Fruit fly (Drosophila melanogaster): ENCODE results near the gene grp.
A peak's percentile ranks its signal among the peaks of the same experiment; 100 is the strongest.

grp gene

dm6 chr2L:16720707-16721700, 41.1 kb downstream of the grp start (continued):
- no peak for TF ChIP-seq emc (GFP tag; optimal IDR thresholded peaks at IDR 0.05)
- TF ChIP-seq dmrt99B (tag; optimal IDR thresholded peaks at IDR 0.05) = peak; percentile 96
- TF ChIP-seq CG32772 (GFP tag; IDR thresholded peaks at IDR 0.05) = peak; percentile 95
- peak; percentile 90 for TF ChIP-seq bcd (GFP tag; optimal IDR thresholded peaks at IDR 0.05)
- peak; percentile 85 for TF ChIP-seq CG10267 (tag; optimal IDR thresholded peaks at IDR 0.05)
- TF ChIP-seq abd-A (tag; optimal IDR thresholded peaks at IDR 0.05) = no peak
- TF ChIP-seq pzg (GFP tag; optimal IDR thresholded peaks at IDR 0.05) = peak; percentile 3
- TF ChIP-seq CG2712 (tag; optimal IDR thresholded peaks at IDR 0.05) = peak; percentile 97
- peak; percentile 68 for TF ChIP-seq Lhr (GFP tag; optimal IDR thresholded peaks at IDR 0.05)
- TF ChIP-seq Blimp-1 (GFP tag; optimal IDR thresholded peaks at IDR 0.05) = peak; percentile 95
- peak; percentile 95 for TF ChIP-seq Asciz (GFP tag; optimal IDR thresholded peaks at IDR 0.05)
- TF ChIP-seq fru (optimal IDR thresholded peaks at IDR 0.05) = no peak
- peak; percentile 93 for TF ChIP-seq CG16779 (GFP tag; IDR thresholded peaks at IDR 0.05)
- TF ChIP-seq dysf (GFP tag; IDR thresholded peaks at IDR 0.05) = peak; percentile 96
- peak; percentile 91 for TF ChIP-seq Sox100B (GFP tag; optimal IDR thresholded peaks at IDR 0.05)
- TF ChIP-seq jumu (GFP tag; optimal IDR thresholded peaks at IDR 0.05) = peak; percentile 61
- TF ChIP-seq slp2 (GFP tag; optimal IDR thresholded peaks at IDR 0.05) = peak; percentile 68
- peak; percentile 67 for TF ChIP-seq Atf3 (GFP tag; optimal IDR thresholded peaks at IDR 0.05)
- peak; percentile 87 for TF ChIP-seq CG1647 (GFP tag; optimal IDR thresholded peaks at IDR 0.05)
- peak; percentile 89 for TF ChIP-seq CG9215 (GFP tag; IDR thresholded peaks at IDR 0.05)
- TF ChIP-seq tgo (GFP tag; IDR thresholded peaks at IDR 0.05) = peak; percentile 96
- no peak for TF ChIP-seq pan (optimal IDR thresholded peaks at IDR 0.05)
- TF ChIP-seq pan (GFP tag; optimal IDR thresholded peaks at IDR 0.05 in 1 of 2, IDR thresholded peaks at IDR 0.05 in 1 of 2) = peak in 1 of 2 experiments; percentile 98
- TF ChIP-seq CG7745 (tag; optimal IDR thresholded peaks at IDR 0.05) = peak; percentile 7
- TF ChIP-seq CG9932 (GFP tag; IDR thresholded peaks at IDR 0.05) = peak; percentile 93
- peak; percentile 91 for TF ChIP-seq CG5245 (GFP tag; optimal IDR thresholded peaks at IDR 0.05)
- peak; percentile 86 for TF ChIP-seq CG10462 (GFP tag; optimal IDR thresholded peaks at IDR 0.05)
- peak; percentile 91 for TF ChIP-seq CG15011 (GFP tag; optimal IDR thresholded peaks at IDR 0.05)
- peak; percentile 88 for TF ChIP-seq CG31224 (GFP tag; IDR thresholded peaks at IDR 0.05)
- TF ChIP-seq gro (GFP tag; optimal IDR thresholded peaks at IDR 0.05) = peak; percentile 25
- peak; percentile 95 for TF ChIP-seq ind (GFP tag; optimal IDR thresholded peaks at IDR 0.05)
- peak; percentile 46 for TF ChIP-seq CG31365 (tag; optimal IDR thresholded peaks at IDR 0.05)
- no peak for TF ChIP-seq hb (GFP tag; IDR thresholded peaks at IDR 0.05; ENCODE audit: partially characterized antibody)
- peak; percentile 84 for TF ChIP-seq CG11723 (GFP tag; optimal IDR thresholded peaks at IDR 0.05)
- no peak for TF ChIP-seq CG13287 (GFP tag; IDR thresholded peaks at IDR 0.05; ENCODE audit: partially characterized antibody)
- peak; percentile 96 for TF ChIP-seq CG17328 (GFP tag; IDR thresholded peaks at IDR 0.05)
- TF ChIP-seq Kr (GFP tag; optimal IDR thresholded peaks at IDR 0.05) = no peak
- peak; percentile 94 for TF ChIP-seq CG14014 (GFP tag; IDR thresholded peaks at IDR 0.05)
- no peak for TF ChIP-seq CG15479 (GFP tag; optimal IDR thresholded peaks at IDR 0.05)
- peak; percentile 93 for TF ChIP-seq CG10959 (GFP tag; IDR thresholded peaks at IDR 0.05)
- peak; percentile 91 for TF ChIP-seq Meics (GFP tag; optimal IDR thresholded peaks at IDR 0.05)
- peak; percentile 85 for TF ChIP-seq CG8359 (GFP tag; optimal IDR thresholded peaks at IDR 0.05; ENCODE audit: borderline replicate concordance)
- peak; percentile 88 for TF ChIP-seq gsb-n (tag; optimal IDR thresholded peaks at IDR 0.05)
- peak; percentile 87 for TF ChIP-seq CG2875 (GFP tag; optimal IDR thresholded peaks at IDR 0.05)
- TF ChIP-seq chinmo (GFP tag; IDR thresholded peaks at IDR 0.05; ENCODE audit: partially characterized antibody) = peak; percentile 88
- TF ChIP-seq wdn (GFP tag; IDR thresholded peaks at IDR 0.05) = peak; percentile 85
- TF ChIP-seq CG17361 (GFP tag; IDR thresholded peaks at IDR 0.05) = peak; percentile 96
- TF ChIP-seq shn (GFP tag; optimal IDR thresholded peaks at IDR 0.05) = peak; percentile 67
- peak; percentile 22 for TF ChIP-seq pb (GFP tag; optimal IDR thresholded peaks at IDR 0.05)
